Worm (Caenorhabditis elegans): ENCODE results near the gene clp-7.

- no peak for TF ChIP-seq snpc-4 (tag; optimal IDR thresholded peaks at IDR 0.05)
- TF ChIP-seq nhr-25 (tag; optimal IDR thresholded peaks at IDR 0.05), result no peak
- no peak for TF ChIP-seq egl-27 (tag; optimal IDR thresholded peaks at IDR 0.05)
Measured at ce11 chrIV:1389599-1389998, 56.2 kb downstream of the clp-7 start.

Measured in whole organism, L2 larva.